Fruit fly (Drosophila melanogaster) whole organism, pupa: ENCODE measurements around the gene Rbp1.

Experiments
- CG10348 ChIP-seq: fragments of 200-800 bp; sonication (Bioruptor generic); IDR thresholded peaks from 2 replicates; pipeline ENCODE4 v1.3.6; 2022; ENCODE audit warnings: missing biosample characterization, missing genetic modification characterization
- CG12605 ChIP-seq: fragments of 200-800 bp; sonication (Bioruptor generic); IDR thresholded peaks from 2 replicates; pipeline ENCODE4 v1.3.6; 2022; ENCODE audit warnings: missing biosample characterization, missing genetic modification characterization
- CG13204 ChIP-seq: fragments of 200-800 bp; sonication (Bioruptor generic); optimal IDR thresholded peaks from 2 replicates; lab custom pipeline; 2018; ENCODE audit warnings: missing biosample characterization, mild to moderate bottlenecking, missing genetic modification characterization, moderate library complexity
- CG14655 ChIP-seq: fragments of 200-800 bp; sonication (Bioruptor generic); optimal IDR thresholded peaks from 3 replicates; lab custom pipeline; 2017; ENCODE audit warnings: mild to moderate bottlenecking, missing biosample characterization, missing genetic modification reagents, missing genetic modification characterization
- CG15710 ChIP-seq: fragments of 200-800 bp; sonication (Bioruptor generic); optimal IDR thresholded peaks from 2 replicates; lab custom pipeline; 2018; ENCODE audit warnings: missing biosample characterization, mild to moderate bottlenecking, missing genetic modification characterization, moderate library complexity
- CG17806 ChIP-seq: fragments of 200-800 bp; sonication (Bioruptor generic); optimal IDR thresholded peaks from 2 replicates; lab custom pipeline; 2018; ENCODE audit warnings: missing biosample characterization, mild to moderate bottlenecking, missing genetic modification characterization, moderate library complexity
- CG32121 ChIP-seq: fragments of 200-800 bp; sonication (Bioruptor generic); IDR thresholded peaks from 2 replicates; pipeline ENCODE4 v1.3.6; 2022; ENCODE audit warnings: missing biosample characterization, missing genetic modification characterization
- CG34367 ChIP-seq: fragments of 200-800 bp; sonication (Bioruptor generic); optimal IDR thresholded peaks from 2 replicates; lab custom pipeline; 2018; ENCODE audit warnings: missing biosample characterization, mild to moderate bottlenecking, missing genetic modification characterization
- CG4496 ChIP-seq: fragments of 200-800 bp; sonication (Bioruptor generic); IDR thresholded peaks from 3 replicates; pipeline ENCODE4 v1.3.6; 2022; ENCODE audit warnings: missing biosample characterization, missing genetic modification characterization
- CG8159 ChIP-seq: fragments of 200-800 bp; sonication (Bioruptor generic); optimal IDR thresholded peaks from 3 replicates; lab custom pipeline; 2018; ENCODE audit warnings: missing biosample characterization, mild to moderate bottlenecking, missing genetic modification characterization, moderate library complexity
- CG8301 ChIP-seq: fragments of 200-800 bp; sonication (Bioruptor generic); optimal IDR thresholded peaks from 2 replicates; lab custom pipeline; 2018; ENCODE audit warnings: missing biosample characterization, mild to moderate bottlenecking, missing genetic modification characterization
- CG9948 ChIP-seq: fragments of 200-800 bp; sonication (Bioruptor generic); optimal IDR thresholded peaks from 2 replicates; lab custom pipeline; 2018; ENCODE audit warnings: missing biosample characterization, mild to moderate bottlenecking, missing genetic modification characterization, moderate library complexity
- D1 ChIP-seq: fragments of 200-800 bp; sonication (Bioruptor generic); optimal IDR thresholded peaks from 2 replicates; lab custom pipeline; 2018; ENCODE audit warnings: missing biosample characterization, mild to moderate bottlenecking, missing genetic modification characterization, moderate library complexity
- EcR ChIP-seq: fragments of 200-800 bp; sonication (Bioruptor generic); optimal IDR thresholded peaks from 3 replicates; lab custom pipeline; 2019; ENCODE audit warnings: missing biosample characterization, missing genetic modification characterization, mild to moderate bottlenecking, moderate library complexity, missing genetic modification reagents
- Ets98B ChIP-seq: fragments of 200-800 bp; sonication (Bioruptor generic); IDR thresholded peaks from 2 replicates; pipeline ENCODE4 v1.3.6; 2022; ENCODE audit warnings: missing biosample characterization, missing genetic modification characterization
- Pif1A ChIP-seq: fragments of 200-800 bp; sonication (Bioruptor generic); optimal IDR thresholded peaks from 3 replicates; lab custom pipeline; 2016; ENCODE audit warnings: missing biosample characterization, missing genetic modification characterization
- Pif1B ChIP-seq: fragments of 200-800 bp; sonication (Bioruptor generic); optimal IDR thresholded peaks from 3 replicates; lab custom pipeline; 2016; ENCODE audit warnings: missing biosample characterization, missing genetic modification characterization
- Snoo ChIP-seq: fragments of 200-800 bp; sonication (Bioruptor generic); optimal IDR thresholded peaks from 3 replicates; lab custom pipeline; 2017; ENCODE audit warnings: missing biosample characterization, mild to moderate bottlenecking, missing genetic modification characterization, inconsistent platforms
- fd96Ca ChIP-seq: fragments of 200-800 bp; sonication (Bioruptor generic); IDR thresholded peaks from 3 replicates; pipeline ENCODE4 v1.3.6; 2022; ENCODE audit warnings: missing biosample characterization, missing genetic modification characterization
- gl ChIP-seq: fragments of 200-800 bp; sonication (Bioruptor generic); optimal IDR thresholded peaks from 2 replicates; lab custom pipeline; 2018; ENCODE audit warnings: missing biosample characterization, mild to moderate bottlenecking, missing genetic modification characterization
- rn ChIP-seq: fragments of 200-800 bp; sonication (Bioruptor generic); IDR thresholded peaks from 2 replicates; pipeline ENCODE4 v1.3.6; 2022; ENCODE audit warnings: missing biosample characterization, missing genetic modification characterization

Rbp1 gene

dm6 chr3R:10803855-10804254 lies 19.7 kb downstream of the Rbp1 start, which contains the start of gene CG14692:
Gene CG14692 (minus strand): TSS chr3R:10803955.
- TF ChIP-seq D1 (tag; lab: Kevin White, UChicago) (no peak), CG8301 (tag; lab: Kevin White, UChicago) (no peak), CG9948 (tag; lab: Kevin White, UChicago) (no peak), rn (no peak), CG15710 (tag; lab: Kevin White, UChicago) (no peak), EcR (GFP tag; lab: Kevin White, UChicago) (no peak), Snoo (tag; lab: Kevin White, UChicago) (no peak), CG13204 (no peak), CG10348 (GFP tag; lab: Robert Waterston, UW) (no peak)

- TF ChIP-seq CG12605 (GFP tag; lab: Robert Waterston, UW), result no peak
- peak; percentile 27 for TF ChIP-seq D1 (tag; lab: Kevin White, UChicago)
Measured at dm6 chr3R:10815032-10815431, 30.8 kb downstream of the Rbp1 start, which contains the start of the genes CG14693 and TTLL15. Gene CG14693 (minus strand): TSS chr3R:10815047. Gene TTLL15 (plus strand): TSS chr3R:10815288.

- peak; percentile 51 for TF ChIP-seq Pif1A (GFP tag; lab: Kevin White, UChicago)
- no peak for TF ChIP-seq CG15710 (tag; lab: Kevin White, UChicago)
- peak; percentile 68 for TF ChIP-seq CG12605 (GFP tag; lab: Robert Waterston, UW)
- TF ChIP-seq gl (tag; lab: Kevin White, UChicago), result no peak
- TF ChIP-seq CG8301 (tag; lab: Kevin White, UChicago), result peak; percentile 7
- TF ChIP-seq Pif1B (GFP tag; lab: Kevin White, UChicago), result peak; percentile 54
- TF ChIP-seq CG34367 (tag; lab: Kevin White, UChicago), result no peak
- peak; percentile 72 for TF ChIP-seq Ets98B (GFP tag; lab: Robert Waterston, UW)
- peak; percentile 75 for TF ChIP-seq EcR (GFP tag; lab: Kevin White, UChicago)
- peak; percentile 25 for TF ChIP-seq CG13204
- TF ChIP-seq D1 (tag; lab: Kevin White, UChicago), result no peak
- peak; percentile 53; the same call in 2 of the 3 replicates for TF ChIP-seq CG4496 (GFP tag; lab: Robert Waterston, UW)
- TF ChIP-seq CG32121 (GFP tag; lab: Robert Waterston, UW), result peak; percentile 44; the same call in 1 of the 2 replicates
- no peak for TF ChIP-seq CG10348 (GFP tag; lab: Robert Waterston, UW)
- no peak for TF ChIP-seq CG17806 (tag; lab: Kevin White, UChicago)
- TF ChIP-seq rn, result no peak
- TF ChIP-seq CG8159, result peak; percentile 19
- no peak for TF ChIP-seq CG9948 (tag; lab: Kevin White, UChicago)
- TF ChIP-seq Snoo (tag; lab: Kevin White, UChicago), result peak; percentile 10
- peak; percentile 54; the same call in 2 of the 3 replicates for TF ChIP-seq fd96Ca (GFP tag; lab: Robert Waterston, UW)
- TF ChIP-seq CG14655 (GFP tag; lab: Kevin White, UChicago), result peak; percentile 7
Measured at dm6 chr3R:10826796-10827524, 42.8 kb downstream of the Rbp1 start, which contains the start of gene Cad86C. Gene Cad86C (plus strand): TSS chr3R:10827079.

- no peak for TF ChIP-seq CG4496 (GFP tag; lab: Robert Waterston, UW)
- TF ChIP-seq D1 (tag; lab: Kevin White, UChicago), result no peak
- TF ChIP-seq Ets98B (GFP tag; lab: Robert Waterston, UW), result no peak
Measured at dm6 chr3R:10828688-10829087, 44.5 kb downstream of the Rbp1 start.

dm6 chr3R:10829746-10830145 lies 45.6 kb downstream of the Rbp1 start:
- TF ChIP-seq CG8301 (tag; lab: Kevin White, UChicago), result peak; percentile 54
- no peak for TF ChIP-seq CG12605 (GFP tag; lab: Robert Waterston, UW)
- no peak for TF ChIP-seq CG13204
- peak; percentile 70 for TF ChIP-seq CG34367 (tag; lab: Kevin White, UChicago)
- TF ChIP-seq fd96Ca (GFP tag; lab: Robert Waterston, UW), result no peak
- TF ChIP-seq CG17806 (tag; lab: Kevin White, UChicago), result peak; percentile 72
- no peak for TF ChIP-seq Ets98B (GFP tag; lab: Robert Waterston, UW)
- no peak for TF ChIP-seq D1 (tag; lab: Kevin White, UChicago)
- TF ChIP-seq rn, result no peak
- peak; percentile 14 for TF ChIP-seq Pif1B (GFP tag; lab: Kevin White, UChicago)
- no peak for TF ChIP-seq CG4496 (GFP tag; lab: Robert Waterston, UW)
- peak; percentile 77 for TF ChIP-seq CG15710 (tag; lab: Kevin White, UChicago)
- TF ChIP-seq CG10348 (GFP tag; lab: Robert Waterston, UW), result no peak
- TF ChIP-seq gl (tag; lab: Kevin White, UChicago), result peak; percentile 23
- TF ChIP-seq CG9948 (tag; lab: Kevin White, UChicago), result peak; percentile 74
- peak; percentile 67 for TF ChIP-seq CG14655 (GFP tag; lab: Kevin White, UChicago)
- TF ChIP-seq CG32121 (GFP tag; lab: Robert Waterston, UW), result no peak
- TF ChIP-seq Snoo (tag; lab: Kevin White, UChicago), result no peak
- no peak for TF ChIP-seq EcR (GFP tag; lab: Kevin White, UChicago)
- TF ChIP-seq Pif1A (GFP tag; lab: Kevin White, UChicago), result peak; percentile 42
- TF ChIP-seq CG8159, result peak; percentile 80
- TF ChIP-seq, all 21 proteins: peak for 10
